Worm (Caenorhabditis elegans) whole organism, L2 larva: ENCODE data around the gene fbxa-62.

ENCODE experiments used
- F13H6.1 ChIP-seq: sonication (generic microtip); optimal IDR thresholded peaks from 2 replicates; lab custom pipeline; 2016; ENCODE audit warnings: missing genetic modification characterization, missing compliant biosample characterization
- ZK546.5 ChIP-seq: sonication (generic microtip); optimal IDR thresholded peaks from 2 replicates; lab custom pipeline; 2017; ENCODE audit warnings: missing biosample characterization, missing genetic modification characterization
- alr-1 ChIP-seq: fragments of 150-350 bp; optimal IDR thresholded peaks from 2 replicates; lab custom pipeline; 2014; ENCODE audit warnings: missing biosample characterization, missing genetic modification characterization
- aly-2 ChIP-seq: fragments of 150-350 bp; optimal IDR thresholded peaks from 2 replicates; lab custom pipeline; 2014; ENCODE audit warnings: missing biosample characterization, missing genetic modification characterization
- ama-1 ChIP-seq: fragments of 150-350 bp; optimal IDR thresholded peaks from 2 replicates; lab custom pipeline; 2018; ENCODE audit warnings: inconsistent platforms
- ceh-16 ChIP-seq: fragments of 150-350 bp; optimal IDR thresholded peaks from 2 replicates; lab custom pipeline; 2014; ENCODE audit warnings: missing biosample characterization, missing genetic modification characterization
- crh-2 ChIP-seq: sonication (generic microtip); optimal IDR thresholded peaks from 2 replicates; lab custom pipeline; 2017; ENCODE audit warnings: missing biosample characterization, missing genetic modification characterization
- dmd-4 ChIP-seq: sonication (generic microtip); optimal IDR thresholded peaks from 2 replicates; lab custom pipeline; 2017; ENCODE audit warnings: missing biosample characterization, missing genetic modification characterization
- egl-27 ChIP-seq: sonication (generic microtip); optimal IDR thresholded peaks from 3 replicates; lab custom pipeline; 2017; ENCODE audit warnings: missing biosample characterization, missing genetic modification reagents, missing genetic modification characterization
- elt-3 ChIP-seq: sonication (generic microtip); optimal IDR thresholded peaks from 2 replicates; lab custom pipeline; 2017; ENCODE audit warnings: missing biosample characterization, missing genetic modification characterization
- fos-1 ChIP-seq: fragments of 150-350 bp; optimal IDR thresholded peaks from 2 replicates; lab custom pipeline; 2014; ENCODE audit warnings: missing biosample characterization, missing genetic modification characterization
- lin-39 ChIP-seq: fragments of 150-350 bp; optimal IDR thresholded peaks from 2 replicates; lab custom pipeline; 2014; ENCODE audit warnings: missing biosample characterization, missing genetic modification reagents, missing genetic modification characterization
- lsy-2 ChIP-seq, 2 experiments: fragments of 150-350 bp in 1 of 2; sonication (generic microtip) in 1 of 2; optimal IDR thresholded peaks; 2 replicates each; lab custom pipeline; 2014 to 2017; ENCODE audit warnings: missing biosample characterization in 2 of 2, missing genetic modification characterization in 2 of 2
- mbf-1 ChIP-seq: sonication (generic microtip); optimal IDR thresholded peaks from 2 replicates; lab custom pipeline; 2017; ENCODE audit warnings: missing biosample characterization, missing genetic modification characterization
- mdl-1 ChIP-seq, 2 experiments: fragments of 150-350 bp in 1 of 2; sonication (generic microtip) in 1 of 2; optimal IDR thresholded peaks; 2 replicates each; lab custom pipeline; 2017; ENCODE audit warnings: missing biosample characterization in 2 of 2, missing genetic modification characterization in 2 of 2
- nhr-10 ChIP-seq: sonication (generic microtip); optimal IDR thresholded peaks from 2 replicates; lab custom pipeline; 2017; ENCODE audit warnings: missing biosample characterization, missing genetic modification characterization
- nhr-11 ChIP-seq: fragments of 150-350 bp; optimal IDR thresholded peaks from 2 replicates; lab custom pipeline; 2014; ENCODE audit warnings: missing biosample characterization, missing genetic modification characterization
- nhr-129 ChIP-seq: fragments of 150-350 bp; optimal IDR thresholded peaks from 2 replicates; lab custom pipeline; 2014; ENCODE audit warnings: missing biosample characterization, missing genetic modification characterization
- nhr-21 ChIP-seq: fragments of 150-350 bp; optimal IDR thresholded peaks from 2 replicates; lab custom pipeline; 2014; ENCODE audit warnings: missing biosample characterization, missing genetic modification characterization
- nhr-23 ChIP-seq: fragments of 150-350 bp; optimal IDR thresholded peaks from 2 replicates; lab custom pipeline; 2014; ENCODE audit warnings: missing biosample characterization, missing genetic modification reagents, missing genetic modification characterization
- nhr-237 ChIP-seq: fragments of 150-350 bp; optimal IDR thresholded peaks from 2 replicates; lab custom pipeline; 2014; ENCODE audit warnings: missing biosample characterization, missing genetic modification characterization
- nhr-25 ChIP-seq: fragments of 150-350 bp; sonication (generic microtip); optimal IDR thresholded peaks from 3 replicates; lab custom pipeline; 2014; ENCODE audit warnings: missing biosample characterization, missing genetic modification characterization
- nhr-6 ChIP-seq: fragments of 150-350 bp; optimal IDR thresholded peaks from 2 replicates; lab custom pipeline; 2014; ENCODE audit warnings: missing biosample characterization, missing genetic modification characterization
- nhr-77 ChIP-seq: fragments of 150-350 bp; optimal IDR thresholded peaks from 2 replicates; lab custom pipeline; 2014; ENCODE audit warnings: missing biosample characterization, missing genetic modification characterization
- peb-1 ChIP-seq: fragments of 150-350 bp; optimal IDR thresholded peaks from 2 replicates; lab custom pipeline; 2014; ENCODE audit warnings: missing biosample characterization, missing genetic modification characterization
- sem-4 ChIP-seq: fragments of 150-350 bp; optimal IDR thresholded peaks from 2 replicates; lab custom pipeline; 2014; ENCODE audit warnings: missing biosample characterization, missing genetic modification reagents, missing genetic modification characterization
- unc-39 ChIP-seq: fragments of 150-350 bp; optimal IDR thresholded peaks from 2 replicates; lab custom pipeline; 2014; ENCODE audit warnings: missing biosample characterization, missing genetic modification characterization
- unc-55 ChIP-seq: fragments of 150-350 bp; sonication (generic microtip); optimal IDR thresholded peaks from 3 replicates; lab custom pipeline; 2014; ENCODE audit warnings: missing biosample characterization, missing genetic modification reagents, missing genetic modification characterization
- zag-1 ChIP-seq: fragments of 150-350 bp; optimal IDR thresholded peaks from 2 replicates; lab custom pipeline; 2014; ENCODE audit warnings: missing biosample characterization, missing genetic modification characterization
- ztf-1 ChIP-seq: fragments of 200-800 bp; sonication (Bioruptor generic); conservative IDR thresholded peaks from 2 replicates; pipeline ENCODE4 v1.3.6; 2022; ENCODE audit warnings: missing genetic modification characterization, missing compliant biosample characterization
- ztf-4 ChIP-seq: fragments of 150-350 bp; optimal IDR thresholded peaks from 2 replicates; lab custom pipeline; 2014; ENCODE audit warnings: missing biosample characterization, missing genetic modification characterization

fbxa-62 gene

ce11 chrIII:2210601-2211000, 16.9 kb upstream of the fbxa-62 start:
- TF ChIP-seq crh-2 (tag; lab: Kevin White, UChicago) (no peak), egl-27 (tag; lab: Kevin White, UChicago) (no peak), nhr-21 (tag; lab: Kevin White, UChicago) (no peak), mdl-1 (tag; optimal IDR thresholded peaks at IDR 0.05; lab: Kevin White, UChicago) (no peak), lsy-2 (tag; optimal IDR thresholded peaks at IDR 0.05; lab: Kevin White, UChicago) (no peak), nhr-25 (tag; lab: Kevin White, UChicago) (no peak), dmd-4 (tag; lab: Kevin White, UChicago) (no peak), nhr-11 (no peak), nhr-23 (no peak), nhr-10 (no peak), nhr-129 (tag; lab: Kevin White, UChicago) (no peak), nhr-237 (tag; lab: Kevin White, UChicago) (no peak), F13H6.1 (no peak)
- TF ChIP-seq, all 48 proteins: peak for 0

ce11 chrIII:2211120-2211519, 16.4 kb upstream of the fbxa-62 start, which contains the start of gene C39B5.14:
TSS of gene C39B5.14 (plus strand) at chrIII:2211420.
- no peak for TF ChIP-seq nhr-23
- no peak for TF ChIP-seq aly-2
- TF ChIP-seq lin-39 (tag; lab: Kevin White, UChicago): no peak
- no peak for TF ChIP-seq fos-1 (tag; lab: Kevin White, UChicago)
- TF ChIP-seq nhr-237 (tag; lab: Kevin White, UChicago): no peak
- TF ChIP-seq nhr-21 (tag; lab: Kevin White, UChicago): no peak
- no peak for TF ChIP-seq egl-27 (tag; lab: Kevin White, UChicago)
- TF ChIP-seq unc-39 (tag; lab: Kevin White, UChicago): no peak
- TF ChIP-seq peb-1 (tag; lab: Kevin White, UChicago): no peak
- no peak for TF ChIP-seq elt-3 (tag; lab: Kevin White, UChicago)
- TF ChIP-seq alr-1: no peak
- TF ChIP-seq crh-2 (tag; lab: Kevin White, UChicago): no peak
- TF ChIP-seq mbf-1 (tag; lab: Kevin White, UChicago): no peak
- TF ChIP-seq ZK546.5: no peak
- no peak for TF ChIP-seq F13H6.1
- no peak for TF ChIP-seq sem-4 (tag; lab: Kevin White, UChicago)
- TF ChIP-seq nhr-6 (tag; lab: Kevin White, UChicago): no peak
- TF ChIP-seq, all 48 proteins: peak for 0

- no peak for TF ChIP-seq ztf-4 (tag; lab: Kevin White, UChicago)
- TF ChIP-seq ama-1: no peak
- TF ChIP-seq nhr-77 (tag; lab: Kevin White, UChicago): no peak
- no peak for TF ChIP-seq ceh-16
- peak; percentile 43 for TF ChIP-seq fos-1 (tag; lab: Kevin White, UChicago)
These were observed 15.2 kb upstream of the fbxa-62 start for ce11 chrIII:2212343-2212742.

ce11 chrIII:2219408-2219807, 8.1 kb upstream of the fbxa-62 start, which contains the start of gene fbxa-12:
TSS of gene fbxa-12 (plus strand) at chrIII:2219708.
- TF ChIP-seq nhr-6 (tag; lab: Kevin White, UChicago): no peak
- TF ChIP-seq zag-1 (tag; lab: Kevin White, UChicago): no peak
- no peak for TF ChIP-seq egl-27 (tag; lab: Kevin White, UChicago)
- no peak for TF ChIP-seq nhr-25 (tag; lab: Kevin White, UChicago)

- TF ChIP-seq elt-3 (tag; lab: Kevin White, UChicago) (no peak), nhr-23 (no peak), nhr-6 (tag; lab: Kevin White, UChicago) (no peak), unc-55 (GFP tag; lab: Kevin White, UChicago) (no peak), ztf-1 (GFP tag; lab: Robert Waterston, UW) (no peak), egl-27 (tag; lab: Kevin White, UChicago) (no peak), zag-1 (tag; lab: Kevin White, UChicago) (no peak), nhr-10 (no peak), ama-1 (no peak)
These were observed 3.6 kb upstream of the fbxa-62 start, which contains the start of gene srd-65 for ce11 chrIII:2223932-2224331. TSS of gene srd-65 (minus strand) at chrIII:2224032.

- TF ChIP-seq F13H6.1 (no peak), fos-1 (tag; lab: Kevin White, UChicago) (peak; percentile 18)
These were observed 3.0 kb upstream of the fbxa-62 start, which contains the start of gene fbxa-38 for ce11 chrIII:2224478-2224877. TSS of gene fbxa-38 (plus strand) at chrIII:2224672.
